Worm (Caenorhabditis elegans) whole organism, late embryonic: ENCODE results near the gene C17G1.5.

ENCODE experiments used
- ama-1 ChIP-seq: fragments of 150-350 bp; optimal IDR thresholded peaks from 2 replicates; lab custom pipeline; 2014
- ceh-6 ChIP-seq: fragments of 200-800 bp; sonication (Bioruptor generic); optimal IDR thresholded peaks from 2 replicates; lab custom pipeline; 2018; ENCODE audit warnings: mild to moderate bottlenecking, missing genetic modification characterization, missing compliant biosample characterization

DNA sequence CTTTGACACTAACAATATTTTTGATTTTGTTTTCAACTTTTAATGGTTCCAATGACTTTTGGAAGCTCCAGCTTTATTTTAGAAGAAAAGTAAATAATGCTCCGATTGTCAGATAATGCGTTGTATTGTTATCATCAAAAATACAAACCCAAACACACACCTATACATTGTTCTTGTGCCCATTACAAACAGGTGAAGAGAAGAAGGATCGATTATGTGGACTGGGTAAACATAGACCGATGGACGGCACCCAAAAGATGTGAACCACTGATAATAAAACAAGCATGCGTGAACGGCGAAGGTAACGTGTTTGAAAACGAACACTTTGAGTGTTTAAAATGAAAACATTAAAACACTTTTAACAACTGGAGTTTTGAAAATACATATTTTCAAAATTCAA lies 48.6 kb downstream of the C17G1.5 start:
- TF ChIP-seq ceh-6 (GFP tag; lab: Kevin White, UChicago), result no peak
- TF ChIP-seq ama-1 (lab: Kevin White, UChicago), result no peak
